Worm (Caenorhabditis elegans) whole organism, L3 larva: ENCODE measurements around the gene K03A11.5.

Source experiments
- R02D3.7 ChIP-seq: fragments of 150-350 bp; optimal IDR thresholded peaks from 2 replicates; lab custom pipeline; 2014; ENCODE audit warnings: missing biosample characterization, missing genetic modification characterization
- ZK546.5 ChIP-seq: sonication (generic microtip); optimal IDR thresholded peaks from 2 replicates; lab custom pipeline; 2017; ENCODE audit warnings: missing biosample characterization, missing genetic modification characterization
- aly-2 ChIP-seq: fragments of 150-350 bp; optimal IDR thresholded peaks from 2 replicates; lab custom pipeline; 2014; ENCODE audit warnings: missing biosample characterization, missing genetic modification characterization
- ama-1 ChIP-seq: fragments of 150-350 bp; optimal IDR thresholded peaks from 2 replicates; lab custom pipeline; 2018
- ceh-16 ChIP-seq: sonication (generic microtip); optimal IDR thresholded peaks from 2 replicates; lab custom pipeline; 2017; ENCODE audit warnings: missing biosample characterization, missing genetic modification characterization
- ceh-82 ChIP-seq: fragments of 150-350 bp; optimal IDR thresholded peaks from 2 replicates; lab custom pipeline; 2014; ENCODE audit warnings: missing biosample characterization, missing genetic modification characterization
- daf-12 ChIP-seq: fragments of 150-350 bp; optimal IDR thresholded peaks from 2 replicates; lab custom pipeline; 2014; ENCODE audit warnings: missing biosample characterization, missing genetic modification reagents, missing genetic modification characterization
- egl-27 ChIP-seq: sonication (generic microtip); optimal IDR thresholded peaks from 4 replicates; lab custom pipeline; 2017; ENCODE audit warnings: missing biosample characterization, missing genetic modification reagents, missing genetic modification characterization
- egl-5 ChIP-seq: fragments of 150-350 bp; optimal IDR thresholded peaks from 2 replicates; lab custom pipeline; 2017; ENCODE audit warnings: missing biosample characterization, missing genetic modification reagents, missing genetic modification characterization, inconsistent platforms
- elt-1 ChIP-seq: fragments of 150-350 bp; optimal IDR thresholded peaks from 2 replicates; lab custom pipeline; 2014; ENCODE audit warnings: missing biosample characterization, missing genetic modification characterization
- elt-2 ChIP-seq: sonication (generic microtip); optimal IDR thresholded peaks from 2 replicates; lab custom pipeline; 2016; ENCODE audit warnings: missing genetic modification reagents, mild to moderate bottlenecking, missing genetic modification characterization, missing compliant biosample characterization
- elt-3 ChIP-seq, 3 experiments: fragments of 150-350 bp in 1 of 3; sonication (generic microtip) in 2 of 3; optimal IDR thresholded peaks; 2 replicates in 2 of 3; 4 replicates in 1 of 3; lab custom pipeline; 2014 to 2017; ENCODE audit warnings: missing biosample characterization in 3 of 3, missing genetic modification characterization in 3 of 3
- eor-1 ChIP-seq, 2 experiments: fragments of 150-350 bp; optimal IDR thresholded peaks; 2 replicates each; lab custom pipeline; 2014 to 2018; ENCODE audit warnings: missing biosample characterization in 2 of 2, missing genetic modification characterization in 2 of 2
- fkh-10 ChIP-seq: sonication (generic microtip); optimal IDR thresholded peaks from 2 replicates; lab custom pipeline; 2017; ENCODE audit warnings: missing biosample characterization, missing genetic modification reagents, missing genetic modification characterization
- fkh-2 ChIP-seq: fragments of 150-350 bp; optimal IDR thresholded peaks from 2 replicates; lab custom pipeline; 2014; ENCODE audit warnings: missing biosample characterization, missing genetic modification reagents, missing genetic modification characterization
- fos-1 ChIP-seq: fragments of 150-350 bp; optimal IDR thresholded peaks from 2 replicates; lab custom pipeline; 2014; ENCODE audit warnings: missing biosample characterization, missing genetic modification characterization
- hmg-11 ChIP-seq: sonication (generic microtip); optimal IDR thresholded peaks from 2 replicates; lab custom pipeline; 2016; ENCODE audit warnings: missing genetic modification characterization, missing compliant biosample characterization
- jun-1 ChIP-seq: fragments of 150-350 bp; optimal IDR thresholded peaks from 2 replicates; lab custom pipeline; 2014; ENCODE audit warnings: missing biosample characterization, missing genetic modification reagents, missing genetic modification characterization
- lin-15B ChIP-seq: fragments of 150-350 bp; optimal IDR thresholded peaks from 2 replicates; lab custom pipeline; 2014; ENCODE audit warnings: missing biosample characterization, missing genetic modification characterization
- lin-39 ChIP-seq: fragments of 150-350 bp; optimal IDR thresholded peaks from 2 replicates; lab custom pipeline; 2018; ENCODE audit warnings: missing biosample characterization, missing genetic modification reagents, missing genetic modification characterization
- lsy-12 ChIP-seq: sonication (generic microtip); optimal IDR thresholded peaks from 2 replicates; lab custom pipeline; 2016; ENCODE audit warnings: mild to moderate bottlenecking, missing genetic modification characterization, missing compliant biosample characterization
- mdl-1 ChIP-seq: fragments of 150-350 bp; optimal IDR thresholded peaks from 2 replicates; lab custom pipeline; 2014; ENCODE audit warnings: missing biosample characterization, missing genetic modification characterization
- nfya-1 ChIP-seq: sonication (generic microtip); optimal IDR thresholded peaks from 2 replicates; lab custom pipeline; 2017; ENCODE audit warnings: missing genetic modification characterization, mild to moderate bottlenecking, missing compliant biosample characterization, antibody characterized with exemption, moderate library complexity; ENCODE audit not compliant: insufficient read depth
- nhr-11 ChIP-seq: fragments of 150-350 bp; optimal IDR thresholded peaks from 2 replicates; lab custom pipeline; 2014; ENCODE audit warnings: missing biosample characterization, missing genetic modification characterization
- nhr-12 ChIP-seq: fragments of 150-350 bp; optimal IDR thresholded peaks from 2 replicates; lab custom pipeline; 2014; ENCODE audit warnings: missing biosample characterization, missing genetic modification characterization
- nhr-23 ChIP-seq: fragments of 150-350 bp; optimal IDR thresholded peaks from 2 replicates; lab custom pipeline; 2014; ENCODE audit warnings: missing biosample characterization, missing genetic modification reagents, missing genetic modification characterization
- nhr-237 ChIP-seq: fragments of 150-350 bp; optimal IDR thresholded peaks from 2 replicates; lab custom pipeline; 2014; ENCODE audit warnings: missing biosample characterization, missing genetic modification characterization
- nhr-25 ChIP-seq: sonication (generic microtip); optimal IDR thresholded peaks from 2 replicates; lab custom pipeline; 2017; ENCODE audit warnings: missing biosample characterization, missing genetic modification characterization
- nhr-28 ChIP-seq: fragments of 150-350 bp; optimal IDR thresholded peaks from 2 replicates; lab custom pipeline; 2014; ENCODE audit warnings: missing biosample characterization, missing genetic modification characterization
- nhr-43 ChIP-seq: sonication (generic microtip); optimal IDR thresholded peaks from 2 replicates; lab custom pipeline; 2016; ENCODE audit warnings: mild to moderate bottlenecking, missing genetic modification characterization, missing compliant biosample characterization; ENCODE audit not compliant: poor library complexity, severe bottlenecking
- nhr-67 ChIP-seq: fragments of 150-350 bp; optimal IDR thresholded peaks from 2 replicates; lab custom pipeline; 2014; ENCODE audit warnings: missing biosample characterization, missing genetic modification characterization
- nhr-76 ChIP-seq: fragments of 150-350 bp; sonication (generic microtip); optimal IDR thresholded peaks from 5 replicates; lab custom pipeline; 2014; ENCODE audit warnings: missing biosample characterization, missing genetic modification characterization
- nhr-77 ChIP-seq: fragments of 150-350 bp; optimal IDR thresholded peaks from 2 replicates; lab custom pipeline; 2014; ENCODE audit warnings: missing biosample characterization, missing genetic modification characterization
- pha-4 ChIP-seq: fragments of 150-350 bp; optimal IDR thresholded peaks from 2 replicates; lab custom pipeline; 2014; ENCODE audit warnings: missing biosample characterization, missing genetic modification reagents, missing genetic modification characterization
- pqm-1 ChIP-seq: fragments of 150-350 bp; optimal IDR thresholded peaks from 2 replicates; lab custom pipeline; 2017; ENCODE audit warnings: missing biosample characterization, missing genetic modification characterization, inconsistent platforms
- sea-2 ChIP-seq: fragments of 150-350 bp; sonication (generic microtip); optimal IDR thresholded peaks from 4 replicates; lab custom pipeline; 2014; ENCODE audit warnings: missing biosample characterization, missing genetic modification reagents, missing genetic modification characterization
- skn-1 ChIP-seq: fragments of 150-350 bp; optimal IDR thresholded peaks from 2 replicates; lab custom pipeline; 2014; ENCODE audit warnings: missing biosample characterization, missing genetic modification characterization
- snpc-4 ChIP-seq: fragments of 150-350 bp; optimal IDR thresholded peaks from 2 replicates; lab custom pipeline; 2014; ENCODE audit warnings: missing biosample characterization, missing genetic modification characterization
- unc-39 ChIP-seq: sonication (generic microtip); optimal IDR thresholded peaks from 4 replicates; lab custom pipeline; 2017; ENCODE audit warnings: missing biosample characterization, missing genetic modification characterization
- unc-62 ChIP-seq: fragments of 150-350 bp; sonication (generic microtip); optimal IDR thresholded peaks from 4 replicates; lab custom pipeline; 2014; ENCODE audit warnings: missing biosample characterization, missing genetic modification reagents, missing genetic modification characterization
- zag-1 ChIP-seq: fragments of 150-350 bp; optimal IDR thresholded peaks from 2 replicates; lab custom pipeline; 2014; ENCODE audit warnings: missing biosample characterization, missing genetic modification characterization
- ztf-11 ChIP-seq: fragments of 150-350 bp; optimal IDR thresholded peaks from 2 replicates; lab custom pipeline; 2014; ENCODE audit warnings: missing biosample characterization, missing genetic modification characterization
- ztf-4 ChIP-seq: fragments of 150-350 bp; optimal IDR thresholded peaks from 2 replicates; lab custom pipeline; 2014; ENCODE audit warnings: missing biosample characterization, missing genetic modification characterization

Gene K03A11.5

ce11 chrX:13051405-13051804 lies 11.9 kb upstream of the K03A11.5 start, which contains the start of gene K03A11.1:
TSS of gene K03A11.1 (plus strand) at chrX:13051705.
- TF ChIP-seq nhr-28 (no peak), nfya-1 (tag; lab: Kevin White, UChicago) (no peak), nhr-67 (tag; lab: Kevin White, UChicago) (no peak), zag-1 (tag; lab: Kevin White, UChicago) (no peak), eor-1 (tag; optimal IDR thresholded peaks at IDR 0.05; lab: Kevin White, UChicago) (no peak), nhr-237 (tag; lab: Kevin White, UChicago) (no peak), ztf-11 (tag; lab: Kevin White, UChicago) (no peak), lsy-12 (tag; lab: Kevin White, UChicago) (no peak), unc-62 (GFP tag; lab: Kevin White, UChicago) (no peak), nhr-25 (tag; lab: Kevin White, UChicago) (no peak), elt-1 (no peak)

DNA sequence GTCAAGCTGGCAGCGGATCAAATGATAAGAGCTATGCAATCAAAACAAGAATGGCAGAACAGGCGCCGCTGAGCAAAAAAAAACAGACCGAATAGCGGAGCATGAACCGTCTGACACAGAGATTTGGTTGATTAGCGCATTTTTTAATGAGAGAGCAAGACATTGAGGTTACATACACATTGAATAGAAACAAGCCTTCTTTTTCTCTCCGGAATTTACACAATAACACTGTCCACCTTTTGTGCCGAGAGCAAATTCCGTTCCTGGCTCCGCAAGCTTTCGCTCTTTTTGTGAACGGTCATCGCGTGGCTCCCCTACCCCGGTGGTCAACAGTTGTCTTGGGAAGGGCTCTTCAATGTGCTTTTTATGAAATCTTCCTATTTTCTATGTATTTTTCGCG lies 7.8 kb upstream of the K03A11.5 start, which contains the start of gene K03A11.6:
Gene K03A11.6 (plus strand): TSS at position 301 of the 400 bp plus-strand sequence.
- TF ChIP-seq nhr-12 (tag; lab: Kevin White, UChicago) (no peak), fkh-2 (no peak), lsy-12 (tag; lab: Kevin White, UChicago) (no peak), egl-5 (no peak), hmg-11 (tag; lab: Kevin White, UChicago) (no peak)

DNA sequence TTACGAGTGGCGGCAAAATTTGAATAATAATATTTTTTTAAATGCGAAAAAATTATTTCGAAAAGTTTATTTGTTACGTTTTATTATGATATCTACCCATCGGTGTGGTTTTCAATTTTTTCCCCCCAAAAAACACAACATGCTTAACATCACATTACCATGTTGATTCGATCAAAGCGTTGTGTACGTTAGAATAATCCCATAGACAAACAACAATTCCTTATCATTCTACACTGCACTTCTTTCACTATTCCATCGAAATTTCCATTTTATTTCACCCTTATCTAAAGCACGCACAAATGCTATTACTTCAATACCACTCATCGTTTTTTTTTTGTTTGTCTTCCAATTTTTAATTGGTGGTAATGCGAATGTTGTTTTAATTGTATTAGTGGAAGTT lies 3.4 kb upstream of the K03A11.5 start:
- no peak for TF ChIP-seq mdl-1
- no peak for TF ChIP-seq ceh-16 (tag; lab: Kevin White, UChicago)
- TF ChIP-seq nhr-67 (tag; lab: Kevin White, UChicago), result no peak
- TF ChIP-seq lin-15B (tag; lab: Kevin White, UChicago), result no peak
- TF ChIP-seq sea-2 (GFP tag; lab: Kevin White, UChicago), result no peak
- TF ChIP-seq ceh-82 (tag; lab: Kevin White, UChicago), result no peak
- TF ChIP-seq nhr-76, result no peak
- peak; percentile 51 for TF ChIP-seq pqm-1 (tag; lab: Kevin White, UChicago)
- no peak for TF ChIP-seq daf-12 (tag; lab: Kevin White, UChicago)
- no peak for TF ChIP-seq lsy-12 (tag; lab: Kevin White, UChicago)
- TF ChIP-seq fos-1, result no peak
- TF ChIP-seq jun-1 (tag; lab: Kevin White, UChicago), result peak; percentile 6
- no peak for TF ChIP-seq nhr-237 (tag; lab: Kevin White, UChicago)
- TF ChIP-seq ztf-4, result no peak
- TF ChIP-seq nhr-77, result no peak
- peak; percentile 78 for TF ChIP-seq pha-4 (tag; lab: Kevin White, UChicago)
- no peak for TF ChIP-seq nhr-23 (tag; lab: Kevin White, UChicago)
- TF ChIP-seq nhr-25 (tag; lab: Kevin White, UChicago), result no peak
- no peak for TF ChIP-seq ZK546.5 (tag; lab: Kevin White, UChicago)
- no peak for TF ChIP-seq fkh-2
- no peak for TF ChIP-seq nhr-12 (tag; lab: Kevin White, UChicago)
- no peak for TF ChIP-seq snpc-4 (tag; lab: Kevin White, UChicago)
- TF ChIP-seq eor-1 (tag; optimal IDR thresholded peaks at IDR 0.05; lab: Kevin White, UChicago), result no peak
- TF ChIP-seq zag-1 (tag; lab: Kevin White, UChicago), result no peak
- no peak for TF ChIP-seq hmg-11 (tag; lab: Kevin White, UChicago)
- no peak for TF ChIP-seq lin-39 (tag; lab: Kevin White, UChicago)
- no peak for TF ChIP-seq nhr-11 (tag; lab: Kevin White, UChicago)
- no peak for TF ChIP-seq unc-62 (GFP tag; lab: Kevin White, UChicago)
- TF ChIP-seq R02D3.7 (tag; lab: Kevin White, UChicago), result no peak
- TF ChIP-seq ztf-11 (tag; lab: Kevin White, UChicago), result no peak
- no peak for TF ChIP-seq nfya-1 (tag; lab: Kevin White, UChicago)
- TF ChIP-seq fkh-10 (GFP tag; lab: Kevin White, UChicago), result no peak
- no peak for TF ChIP-seq nhr-43
- no peak for TF ChIP-seq elt-1
- TF ChIP-seq egl-27 (tag; lab: Kevin White, UChicago), result no peak
- no peak for TF ChIP-seq unc-39 (tag; lab: Kevin White, UChicago)
- peak; percentile 11 for TF ChIP-seq skn-1
- no peak for TF ChIP-seq egl-5
- TF ChIP-seq ama-1 (lab: Kevin White, UChicago), result no peak
- peak; percentile 88 for TF ChIP-seq elt-2 (tag; lab: Kevin White, UChicago)
- TF ChIP-seq elt-3 (tag; optimal IDR thresholded peaks at IDR 0.05; lab: Kevin White, UChicago), result no peak
- TF ChIP-seq aly-2 (tag; lab: Kevin White, UChicago), result no peak
- TF ChIP-seq, all 47 proteins: peak for 5
